Fruit fly (Drosophila melanogaster): ENCODE measurements around the gene lmgA.
A peak's percentile ranks its signal among the peaks of the same experiment; 100 is the strongest.

The lmgA gene

dm6 chr2L:8543102-8543501 lies 14.7 kb upstream of the lmgA start (continued):
- TF ChIP-seq CG1792 (GFP tag; optimal IDR thresholded peaks at IDR 0.05) = no peak
- TF ChIP-seq Mad (GFP tag; optimal IDR thresholded peaks at IDR 0.05) = peak; percentile 1
- peak; percentile 59 for TF ChIP-seq CG10431 (GFP tag; optimal IDR thresholded peaks at IDR 0.05)
- peak in 1 of 2 experiments; percentile 6 for TF ChIP-seq chif (GFP tag; optimal IDR thresholded peaks at IDR 0.05)
- no peak for TF ChIP-seq CG13296 (GFP tag; optimal IDR thresholded peaks at IDR 0.05)
- no peak for TF ChIP-seq tgo (GFP tag; IDR thresholded peaks at IDR 0.05)
- TF ChIP-seq Six4 (GFP tag; optimal IDR thresholded peaks at IDR 0.05) = no peak
- TF ChIP-seq Atf-2 (GFP tag; optimal IDR thresholded peaks at IDR 0.05) = no peak
- no peak for TF ChIP-seq lbe (GFP tag; optimal IDR thresholded peaks at IDR 0.05)
- no peak for TF ChIP-seq cad (GFP tag; optimal IDR thresholded peaks at IDR 0.05)
- TF ChIP-seq CrebB (tag; optimal IDR thresholded peaks at IDR 0.05) = no peak
- no peak for TF ChIP-seq CG18764 (GFP tag; optimal IDR thresholded peaks at IDR 0.05)
- TF ChIP-seq eyg (GFP tag; optimal IDR thresholded peaks at IDR 0.05) = no peak
- TF ChIP-seq sd (tag; optimal IDR thresholded peaks at IDR 0.05) = no peak
- no peak for TF ChIP-seq phol (tag; optimal IDR thresholded peaks at IDR 0.05)
- peak; percentile 6 for TF ChIP-seq zf30C (GFP tag; optimal IDR thresholded peaks at IDR 0.05)
- no peak for TF ChIP-seq salm (tag; optimal IDR thresholded peaks at IDR 0.05)
- TF ChIP-seq fru (optimal IDR thresholded peaks at IDR 0.05) = no peak
- peak; percentile 4 for TF ChIP-seq CG15601 (tag; optimal IDR thresholded peaks at IDR 0.05)
- TF ChIP-seq cg (GFP tag; optimal IDR thresholded peaks at IDR 0.05) = no peak
- no peak for TF ChIP-seq disco-r (GFP tag; optimal IDR thresholded peaks at IDR 0.05)
- TF ChIP-seq CG13123 (GFP tag; optimal IDR thresholded peaks at IDR 0.05) = no peak
- TF ChIP-seq tx (GFP tag; optimal IDR thresholded peaks at IDR 0.05) = no peak
- TF ChIP-seq Drgx (GFP tag; IDR thresholded peaks at IDR 0.05) = no peak
- peak; percentile 29; the same call in 1 of the 2 replicates for TF ChIP-seq Scr (GFP tag; IDR thresholded peaks at IDR 0.05; ENCODE audit: partially characterized antibody)
- peak; percentile 14; the same call in 1 of the 2 replicates for TF ChIP-seq CG14014 (GFP tag; IDR thresholded peaks at IDR 0.05)

- TF ChIP-seq Trl (optimal IDR thresholded peaks at IDR 0.05) (peak in 1 of 2 experiments; percentile 89), Trl (GFP tag; optimal IDR thresholded peaks at IDR 0.05) (no peak), CG2129 (GFP tag; IDR thresholded peaks at IDR 0.05; ENCODE audit: partially characterized antibody) (no peak), Scr (GFP tag; IDR thresholded peaks at IDR 0.05; ENCODE audit: partially characterized antibody) (no peak), CG4404 (GFP tag; IDR thresholded peaks at IDR 0.05) (no peak), CG7556 (GFP tag; optimal IDR thresholded peaks at IDR 0.05) (no peak), yki (optimal IDR thresholded peaks at IDR 0.05) (peak; percentile 75), CG17568 (GFP tag; optimal IDR thresholded peaks at IDR 0.05) (no peak), tgo (GFP tag; IDR thresholded peaks at IDR 0.05) (no peak), odd (GFP tag; optimal IDR thresholded peaks at IDR 0.05) (no peak), sna (GFP tag; IDR thresholded peaks at IDR 0.05; ENCODE audit: partially characterized antibody) (0 out of 2 replicates have a peak, but pooled peaks have one; percentile 7)
These were observed 14.2 kb upstream of the lmgA start for dm6 chr2L:8542639-8543038.

dm6 chr2L:8542234-8542572 lies 13.8 kb upstream of the lmgA start:
- TF ChIP-seq seq (GFP tag; IDR thresholded peaks at IDR 0.05) (no peak), Xrp1 (GFP tag; IDR thresholded peaks at IDR 0.05) (0 out of 2 replicates have a peak, but pooled peaks have one; percentile 4), sens (GFP tag) (peak; percentile 50), CG3163 (GFP tag; optimal IDR thresholded peaks at IDR 0.05) (no peak), Atf3 (GFP tag; optimal IDR thresholded peaks at IDR 0.05) (no peak), Trl (optimal IDR thresholded peaks at IDR 0.05) (peak; percentile 73 to 79), Trl (GFP tag; optimal IDR thresholded peaks at IDR 0.05) (no peak), D19A (tag; optimal IDR thresholded peaks at IDR 0.05) (peak; percentile 64), sna (GFP tag; IDR thresholded peaks at IDR 0.05; ENCODE audit: partially characterized antibody) (0 out of 2 replicates have a peak, but pooled peaks have one; percentile 23), Elba2 (GFP tag; optimal IDR thresholded peaks at IDR 0.05) (peak; percentile 82), pan (optimal IDR thresholded peaks at IDR 0.05) (no peak), pan (GFP tag; optimal IDR thresholded peaks at IDR 0.05 in 1 of 2, IDR thresholded peaks at IDR 0.05 in 1 of 2) (peak in 1 of 2 experiments; percentile 6)
